Fruit fly (Drosophila melanogaster) whole organism: ENCODE data around the gene CG3581.

ENCODE experiments used
- CG8478 ChIP-seq: fragments of >200 bp; optimal IDR thresholded peaks from 2 replicates; lab custom pipeline; 2018; ENCODE audit warnings: inconsistent platforms
- Dll ChIP-seq: fragments of >200 bp; optimal IDR thresholded peaks from 2 replicates; lab custom pipeline; 2017
- EcR ChIP-seq, 2 experiments: fragments of >200 bp; optimal IDR thresholded peaks; 2 replicates each; lab custom pipeline; 2017; ENCODE audit warnings: missing biosample characterization in 2 of 2, missing genetic modification characterization in 2 of 2, missing genetic modification reagents in 2 of 2

dm6 chr3R:19346532-19346931 is 28.1 kb downstream of the CG3581 start:
- TF ChIP-seq CG8478 (lab: Kevin White, UChicago) (no peak), Dll (lab: Kevin White, UChicago) (no peak), EcR (GFP tag; optimal IDR thresholded peaks at IDR 0.05; lab: Kevin White, UChicago) (no peak)
